Worm (Caenorhabditis elegans) whole organism, L2 larva: ENCODE results near the gene F25E5.9.
A peak's percentile ranks its signal among the peaks of the same experiment; 100 is the strongest.

Experiments used
- C34F6.9 ChIP-seq: fragments of 150-350 bp; optimal IDR thresholded peaks from 2 replicates; lab custom pipeline; 2014; ENCODE audit warnings: missing biosample characterization, missing genetic modification characterization
- F13H6.1 ChIP-seq: sonication (generic microtip); optimal IDR thresholded peaks from 2 replicates; lab custom pipeline; 2016; ENCODE audit warnings: missing genetic modification characterization, missing compliant biosample characterization
- R02D3.7 ChIP-seq: fragments of 150-350 bp; optimal IDR thresholded peaks from 2 replicates; lab custom pipeline; 2014; ENCODE audit warnings: missing biosample characterization, missing genetic modification characterization
- ama-1 ChIP-seq: fragments of 150-350 bp; optimal IDR thresholded peaks from 2 replicates; lab custom pipeline; 2018; ENCODE audit warnings: inconsistent platforms
- blmp-1 ChIP-seq: sonication (generic microtip); optimal IDR thresholded peaks from 2 replicates; lab custom pipeline; 2017; ENCODE audit warnings: missing genetic modification characterization, mild to moderate bottlenecking, missing compliant biosample characterization, antibody characterized with exemption, moderate library complexity; ENCODE audit not compliant: insufficient read depth
- ceh-16 ChIP-seq: fragments of 150-350 bp; optimal IDR thresholded peaks from 2 replicates; lab custom pipeline; 2014; ENCODE audit warnings: missing biosample characterization, missing genetic modification characterization
- crh-2 ChIP-seq: sonication (generic microtip); optimal IDR thresholded peaks from 2 replicates; lab custom pipeline; 2017; ENCODE audit warnings: missing biosample characterization, missing genetic modification characterization
- egl-27 ChIP-seq: sonication (generic microtip); optimal IDR thresholded peaks from 3 replicates; lab custom pipeline; 2017; ENCODE audit warnings: missing biosample characterization, missing genetic modification reagents, missing genetic modification characterization
- elt-1 ChIP-seq: fragments of 150-350 bp; optimal IDR thresholded peaks from 2 replicates; lab custom pipeline; 2014; ENCODE audit warnings: missing biosample characterization, missing genetic modification characterization
- elt-3 ChIP-seq: sonication (generic microtip); optimal IDR thresholded peaks from 2 replicates; lab custom pipeline; 2017; ENCODE audit warnings: missing biosample characterization, missing genetic modification characterization
- gmeb-1 ChIP-seq: fragments of 150-350 bp; optimal IDR thresholded peaks from 2 replicates; lab custom pipeline; 2014; ENCODE audit warnings: missing biosample characterization, missing genetic modification characterization
- lin-11 ChIP-seq: fragments of 150-350 bp; sonication (generic microtip); optimal IDR thresholded peaks from 2 replicates; lab custom pipeline; 2014; ENCODE audit warnings: missing biosample characterization, missing genetic modification characterization, inconsistent platforms, mixed read lengths
- lin-13 ChIP-seq: fragments of 150-350 bp; optimal IDR thresholded peaks from 2 replicates; lab custom pipeline; 2014; ENCODE audit warnings: missing biosample characterization, missing genetic modification reagents, missing genetic modification characterization
- lin-39 ChIP-seq: fragments of 150-350 bp; optimal IDR thresholded peaks from 2 replicates; lab custom pipeline; 2014; ENCODE audit warnings: missing biosample characterization, missing genetic modification reagents, missing genetic modification characterization
- mab-5 ChIP-seq: fragments of 150-350 bp; optimal IDR thresholded peaks from 2 replicates; lab custom pipeline; 2014; ENCODE audit warnings: missing biosample characterization, missing genetic modification characterization
- nhr-11 ChIP-seq: fragments of 150-350 bp; optimal IDR thresholded peaks from 2 replicates; lab custom pipeline; 2014; ENCODE audit warnings: missing biosample characterization, missing genetic modification characterization
- nhr-12 ChIP-seq: fragments of 150-350 bp; optimal IDR thresholded peaks from 2 replicates; lab custom pipeline; 2014; ENCODE audit warnings: missing biosample characterization, missing genetic modification characterization
- nhr-129 ChIP-seq: fragments of 150-350 bp; optimal IDR thresholded peaks from 2 replicates; lab custom pipeline; 2014; ENCODE audit warnings: missing biosample characterization, missing genetic modification characterization
- nhr-21 ChIP-seq: fragments of 150-350 bp; optimal IDR thresholded peaks from 2 replicates; lab custom pipeline; 2014; ENCODE audit warnings: missing biosample characterization, missing genetic modification characterization
- nhr-23 ChIP-seq: fragments of 150-350 bp; optimal IDR thresholded peaks from 2 replicates; lab custom pipeline; 2014; ENCODE audit warnings: missing biosample characterization, missing genetic modification reagents, missing genetic modification characterization
- nhr-237 ChIP-seq: fragments of 150-350 bp; optimal IDR thresholded peaks from 2 replicates; lab custom pipeline; 2014; ENCODE audit warnings: missing biosample characterization, missing genetic modification characterization
- nhr-25 ChIP-seq: fragments of 150-350 bp; sonication (generic microtip); optimal IDR thresholded peaks from 3 replicates; lab custom pipeline; 2014; ENCODE audit warnings: missing biosample characterization, missing genetic modification characterization
- nhr-6 ChIP-seq: fragments of 150-350 bp; optimal IDR thresholded peaks from 2 replicates; lab custom pipeline; 2014; ENCODE audit warnings: missing biosample characterization, missing genetic modification characterization
- nhr-77 ChIP-seq: fragments of 150-350 bp; optimal IDR thresholded peaks from 2 replicates; lab custom pipeline; 2014; ENCODE audit warnings: missing biosample characterization, missing genetic modification characterization
- peb-1 ChIP-seq: fragments of 150-350 bp; optimal IDR thresholded peaks from 2 replicates; lab custom pipeline; 2014; ENCODE audit warnings: missing biosample characterization, missing genetic modification characterization
- sem-4 ChIP-seq: fragments of 150-350 bp; optimal IDR thresholded peaks from 2 replicates; lab custom pipeline; 2014; ENCODE audit warnings: missing biosample characterization, missing genetic modification reagents, missing genetic modification characterization
- skn-1 ChIP-seq: sonication (generic microtip); optimal IDR thresholded peaks from 2 replicates; lab custom pipeline; 2017; ENCODE audit warnings: missing biosample characterization, missing genetic modification characterization
- sma-3 ChIP-seq: sonication (generic microtip); optimal IDR thresholded peaks from 2 replicates; lab custom pipeline; 2016; ENCODE audit warnings: missing genetic modification reagents, missing genetic modification characterization, missing compliant biosample characterization
- sma-9 ChIP-seq, 2 experiments: fragments of 150-350 bp in 1 of 2; sonication (generic microtip) in 1 of 2; optimal IDR thresholded peaks; 2 replicates each; lab custom pipeline; 2014 to 2016; ENCODE audit warnings: missing genetic modification characterization in 2 of 2, mild to moderate bottlenecking in 1 of 2, missing biosample characterization in 1 of 2, missing compliant biosample characterization in 1 of 2, missing genetic modification reagents in 1 of 2, moderate library complexity in 1 of 2
- snpc-4 ChIP-seq: fragments of 150-350 bp; optimal IDR thresholded peaks from 2 replicates; lab custom pipeline; 2014; ENCODE audit warnings: missing biosample characterization, missing genetic modification characterization
- unc-39 ChIP-seq: fragments of 150-350 bp; optimal IDR thresholded peaks from 2 replicates; lab custom pipeline; 2014; ENCODE audit warnings: missing biosample characterization, missing genetic modification characterization
- unc-55 ChIP-seq: fragments of 150-350 bp; sonication (generic microtip); optimal IDR thresholded peaks from 3 replicates; lab custom pipeline; 2014; ENCODE audit warnings: missing biosample characterization, missing genetic modification reagents, missing genetic modification characterization
- unc-62 ChIP-seq: fragments of 150-350 bp; optimal IDR thresholded peaks from 2 replicates; lab custom pipeline; 2014; ENCODE audit warnings: missing biosample characterization, missing genetic modification reagents, missing genetic modification characterization
- zag-1 ChIP-seq: fragments of 150-350 bp; optimal IDR thresholded peaks from 2 replicates; lab custom pipeline; 2014; ENCODE audit warnings: missing biosample characterization, missing genetic modification characterization
- ztf-1 ChIP-seq: fragments of 200-800 bp; sonication (Bioruptor generic); conservative IDR thresholded peaks from 2 replicates; pipeline ENCODE4 v1.3.6; 2022; ENCODE audit warnings: missing genetic modification characterization, missing compliant biosample characterization
- ztf-11 ChIP-seq: sonication (generic microtip); optimal IDR thresholded peaks from 2 replicates; lab custom pipeline; 2017; ENCODE audit warnings: missing biosample characterization, missing genetic modification characterization
- ztf-4 ChIP-seq: fragments of 150-350 bp; optimal IDR thresholded peaks from 2 replicates; lab custom pipeline; 2014; ENCODE audit warnings: missing biosample characterization, missing genetic modification characterization

Gene F25E5.9

ce11 chrV:7432441-7433146 is 5.1 kb downstream of the F25E5.9 start:
- TF ChIP-seq skn-1 (tag; lab: Kevin White, UChicago) (no peak), nhr-237 (tag; lab: Kevin White, UChicago) (no peak), sma-9 (GFP tag; optimal IDR thresholded peaks at IDR 0.05; lab: Kevin White, UChicago) (no peak), sma-9 (tag; optimal IDR thresholded peaks at IDR 0.05; lab: Kevin White, UChicago) (no peak), lin-39 (no peak), nhr-129 (tag; lab: Kevin White, UChicago) (peak; percentile 10), nhr-21 (tag; lab: Kevin White, UChicago) (peak; percentile 33), nhr-77 (no peak), sem-4 (tag; lab: Kevin White, UChicago) (no peak), lin-11 (no peak), gmeb-1 (tag; lab: Kevin White, UChicago) (no peak), unc-55 (no peak), peb-1 (tag; lab: Kevin White, UChicago) (no peak), blmp-1 (tag; lab: Kevin White, UChicago) (no peak), ceh-16 (no peak), ama-1 (lab: Kevin White, UChicago) (peak; percentile 82), R02D3.7 (tag; lab: Kevin White, UChicago) (no peak), elt-3 (no peak), egl-27 (tag; lab: Kevin White, UChicago) (no peak), zag-1 (tag; lab: Kevin White, UChicago) (no peak), ztf-1 (no peak), nhr-23 (tag; lab: Kevin White, UChicago) (no peak), nhr-6 (tag; lab: Kevin White, UChicago) (no peak), ztf-4 (tag; lab: Kevin White, UChicago) (peak; percentile 45), F13H6.1 (tag; lab: Kevin White, UChicago) (no peak), nhr-12 (no peak), nhr-11 (no peak), ztf-11 (tag; lab: Kevin White, UChicago) (no peak), snpc-4 (tag; lab: Kevin White, UChicago) (no peak), crh-2 (tag; lab: Kevin White, UChicago) (no peak), nhr-25 (tag; lab: Kevin White, UChicago) (no peak), lin-13 (no peak), unc-39 (tag; lab: Kevin White, UChicago) (no peak)

DNA sequence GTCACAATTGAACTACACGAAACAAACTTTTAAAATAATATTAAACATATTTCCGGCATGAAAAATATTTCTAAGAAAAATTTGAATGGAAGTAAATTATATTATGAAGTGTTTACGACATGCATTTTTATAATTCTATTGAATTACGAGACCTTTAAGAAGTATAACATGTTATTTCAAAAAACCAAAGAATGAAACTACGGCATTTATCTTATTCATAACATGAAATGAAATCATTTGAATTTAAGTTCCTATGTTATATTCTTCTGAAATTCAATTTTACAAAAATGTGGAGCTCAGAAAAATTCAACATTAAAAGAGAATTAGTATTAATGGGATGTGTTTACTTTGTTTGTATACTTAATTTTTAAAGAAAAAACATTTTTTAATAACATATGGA is 6.7 kb downstream of the F25E5.9 start, which contains the start of gene srw-71:
Gene srw-71, minus strand, starts transcription at position 101 of the 400 bp plus-strand sequence.
- no peak for TF ChIP-seq ztf-1
- no peak for TF ChIP-seq unc-62 (GFP tag; lab: Kevin White, UChicago)
- no peak for TF ChIP-seq lin-39
- TF ChIP-seq ztf-4 (tag; lab: Kevin White, UChicago) = no peak
- TF ChIP-seq gmeb-1 (tag; lab: Kevin White, UChicago) = no peak
- TF ChIP-seq ama-1 (lab: Kevin White, UChicago) = no peak
- no peak for TF ChIP-seq lin-11
- no peak for TF ChIP-seq ztf-11 (tag; lab: Kevin White, UChicago)
- no peak for TF ChIP-seq skn-1 (tag; lab: Kevin White, UChicago)
- no peak for TF ChIP-seq nhr-21 (tag; lab: Kevin White, UChicago)
- no peak for TF ChIP-seq mab-5 (tag; lab: Kevin White, UChicago)
- no peak for TF ChIP-seq sma-3 (GFP tag; lab: Kevin White, UChicago)
- no peak for TF ChIP-seq egl-27 (tag; lab: Kevin White, UChicago)

DNA sequence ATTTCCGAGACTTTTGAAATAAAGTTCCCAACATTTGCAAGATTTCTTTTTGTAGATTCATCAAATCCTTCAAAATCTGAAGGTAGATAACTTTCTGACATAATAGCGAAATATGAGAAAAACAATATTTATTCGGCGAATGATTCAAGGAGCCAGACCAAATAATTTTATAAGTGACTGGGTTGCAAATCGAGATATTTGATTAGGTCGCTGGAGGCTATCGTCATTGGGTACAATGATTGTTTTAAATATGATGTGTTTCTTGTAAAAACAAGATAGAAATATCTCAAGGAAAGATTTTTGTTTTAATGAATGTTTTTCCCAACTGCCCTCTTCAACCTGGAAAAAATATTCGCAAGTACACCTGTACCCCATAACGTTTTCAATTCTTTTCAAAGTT is 8.8 kb downstream of the F25E5.9 start, which contains the start of gene srw-69:
Gene srw-69, minus strand, starts transcription at position 101 of the 400 bp plus-strand sequence.
- TF ChIP-seq nhr-129 (tag; lab: Kevin White, UChicago) (no peak), nhr-21 (tag; lab: Kevin White, UChicago) (no peak)

DNA sequence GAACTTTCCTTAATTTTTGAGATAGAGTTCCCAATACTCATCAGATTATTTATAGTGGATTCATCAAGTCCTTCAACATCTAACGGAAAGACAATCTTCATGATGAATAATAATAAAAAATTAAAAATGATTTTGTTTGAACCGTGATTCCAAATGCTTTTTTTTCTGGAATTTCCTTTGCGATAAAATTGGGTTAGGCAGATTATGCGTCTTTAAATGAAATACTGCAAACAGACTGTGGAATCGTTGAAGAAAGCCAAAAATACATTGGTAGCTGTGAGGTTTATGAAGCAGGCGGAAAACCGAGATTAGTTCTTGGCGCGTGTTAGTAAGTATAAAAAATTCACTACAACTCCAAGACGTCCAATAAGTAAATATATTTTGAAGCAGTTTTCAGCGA is 11.1 kb downstream of the F25E5.9 start, which contains the start of gene srw-68:
Gene srw-68, minus strand, starts transcription at position 101 of the 400 bp plus-strand sequence.
- no peak for TF ChIP-seq nhr-77
- no peak for TF ChIP-seq nhr-25 (tag; lab: Kevin White, UChicago)
- no peak for TF ChIP-seq elt-3
- TF ChIP-seq zag-1 (tag; lab: Kevin White, UChicago) = no peak
- TF ChIP-seq elt-1 (tag; lab: Kevin White, UChicago) = no peak
- TF ChIP-seq ztf-11 (tag; lab: Kevin White, UChicago) = no peak
- no peak for TF ChIP-seq ceh-16
- no peak for TF ChIP-seq unc-62 (GFP tag; lab: Kevin White, UChicago)
- TF ChIP-seq nhr-12 = no peak
- no peak for TF ChIP-seq C34F6.9 (tag; lab: Kevin White, UChicago)
- no peak for TF ChIP-seq blmp-1 (tag; lab: Kevin White, UChicago)
